Worm (Caenorhabditis elegans) whole organism, L1 larva: ENCODE data around the gene C50E3.5.

ENCODE experiments used
- aly-2 ChIP-seq: fragments of 150-350 bp; optimal IDR thresholded peaks from 2 replicates; lab custom pipeline; 2014; ENCODE audit warnings: missing biosample characterization, missing genetic modification characterization
- ama-1 ChIP-seq: fragments of 150-350 bp; optimal IDR thresholded peaks from 2 replicates; lab custom pipeline; 2014
- ceh-63 ChIP-seq: fragments of 200-800 bp; sonication (Bioruptor generic); optimal IDR thresholded peaks from 2 replicates; lab custom pipeline; 2018; ENCODE audit warnings: mild to moderate bottlenecking, missing genetic modification characterization, missing compliant biosample characterization
- fkh-4 ChIP-seq: sonication (generic microtip); optimal IDR thresholded peaks from 2 replicates; lab custom pipeline; 2016; ENCODE audit warnings: missing compliant biosample characterization, missing genetic modification characterization, borderline replicate concordance
- lin-14 ChIP-seq: fragments of 200-800 bp; sonication (Bioruptor generic); optimal IDR thresholded peaks from 2 replicates; lab custom pipeline; 2018; ENCODE audit warnings: mild to moderate bottlenecking, missing genetic modification characterization, moderate library complexity, missing compliant biosample characterization
- nhr-28 ChIP-seq: fragments of 150-350 bp; optimal IDR thresholded peaks from 2 replicates; lab custom pipeline; 2014; ENCODE audit warnings: missing biosample characterization, missing genetic modification characterization
- nhr-76 ChIP-seq: sonication (generic microtip); optimal IDR thresholded peaks from 2 replicates; lab custom pipeline; 2017; ENCODE audit warnings: missing biosample characterization, missing genetic modification characterization
- nhr-84 ChIP-seq: sonication (generic microtip); optimal IDR thresholded peaks from 2 replicates; lab custom pipeline; 2017; ENCODE audit warnings: missing biosample characterization, missing genetic modification characterization

- TF ChIP-seq aly-2 (no peak), nhr-76 (tag; lab: Kevin White, UChicago) (no peak), nhr-28 (tag; lab: Kevin White, UChicago) (no peak), lin-14 (GFP tag; lab: Kevin White, UChicago) (no peak), fkh-4 (no peak), ceh-63 (no peak), ama-1 (no peak), nhr-84 (tag; lab: Kevin White, UChicago) (no peak)
Measured at ce11 chrV:7558693-7559092, 29.1 kb upstream of the C50E3.5 start, which contains the start of gene ets-7.
